Worm (Caenorhabditis elegans) whole organism, mixed stage, embryonic: ENCODE measurements around the gene snai-1.

ENCODE experiments used
- M03D4.4 ChIP-seq: sonication (generic microtip); optimal IDR thresholded peaks from 2 replicates; lab custom pipeline; 2017; ENCODE audit warnings: mild to moderate bottlenecking, missing genetic modification characterization, missing compliant biosample characterization
- bed-3 ChIP-seq: fragments of 200-800 bp; sonication (Bioruptor generic); optimal IDR thresholded peaks from 3 replicates; lab custom pipeline; 2018; ENCODE audit warnings: mild to moderate bottlenecking, missing genetic modification characterization, moderate library complexity, missing compliant biosample characterization
- blmp-1 ChIP-seq: fragments of 150-350 bp; optimal IDR thresholded peaks from 2 replicates; lab custom pipeline; 2014; ENCODE audit warnings: missing biosample characterization, missing genetic modification characterization
- ceh-39 ChIP-seq: fragments of 150-350 bp; optimal IDR thresholded peaks from 2 replicates; lab custom pipeline; 2014; ENCODE audit warnings: missing biosample characterization, missing genetic modification characterization
- ceh-43 ChIP-seq: fragments of 200-800 bp; sonication (Bioruptor generic); optimal IDR thresholded peaks from 2 replicates; lab custom pipeline; 2018; ENCODE audit warnings: mild to moderate bottlenecking, missing genetic modification characterization, moderate library complexity, missing compliant biosample characterization
- ceh-83 ChIP-seq: fragments of 200-800 bp; sonication (Bioruptor generic); optimal IDR thresholded peaks from 2 replicates; lab custom pipeline; 2018; ENCODE audit warnings: mild to moderate bottlenecking, missing genetic modification characterization, missing compliant biosample characterization
- cnd-1 ChIP-seq: fragments of 200-800 bp; sonication (Bioruptor generic); optimal IDR thresholded peaks from 2 replicates; lab custom pipeline; 2018; ENCODE audit warnings: mild to moderate bottlenecking, missing genetic modification characterization, missing compliant biosample characterization
- drap-1 ChIP-seq: fragments of 200-800 bp; sonication (Bioruptor generic); optimal IDR thresholded peaks from 3 replicates; lab custom pipeline; 2018; ENCODE audit warnings: mild to moderate bottlenecking, missing genetic modification characterization, missing compliant biosample characterization
- elt-1 ChIP-seq: sonication (generic microtip); optimal IDR thresholded peaks from 2 replicates; lab custom pipeline; 2017; ENCODE audit warnings: missing genetic modification characterization, mild to moderate bottlenecking, missing compliant biosample characterization, antibody characterized with exemption, moderate library complexity, borderline replicate concordance; ENCODE audit not compliant: insufficient read depth
- elt-3 ChIP-seq: fragments of 150-350 bp; optimal IDR thresholded peaks from 2 replicates; lab custom pipeline; 2014; ENCODE audit warnings: missing biosample characterization, missing genetic modification characterization
- flh-1 ChIP-seq: fragments of 200-800 bp; sonication (Bioruptor generic); optimal IDR thresholded peaks from 2 replicates; lab custom pipeline; 2018; ENCODE audit warnings: mild to moderate bottlenecking, missing genetic modification characterization, moderate library complexity, missing compliant biosample characterization
- ham-2 ChIP-seq: fragments of 200-800 bp; sonication (Bioruptor generic); optimal IDR thresholded peaks from 2 replicates; lab custom pipeline; 2018; ENCODE audit warnings: mild to moderate bottlenecking, missing genetic modification characterization, missing compliant biosample characterization
- hlh-1 ChIP-seq: fragments of 150-350 bp; optimal IDR thresholded peaks from 2 replicates; lab custom pipeline; 2014; ENCODE audit warnings: missing biosample characterization, missing genetic modification reagents, missing genetic modification characterization
- lin-13 ChIP-seq: fragments of 150-350 bp; optimal IDR thresholded peaks from 2 replicates; lab custom pipeline; 2014; ENCODE audit warnings: missing biosample characterization, missing genetic modification characterization
- lin-32 ChIP-seq: fragments of 200-800 bp; sonication (Bioruptor generic); optimal IDR thresholded peaks from 2 replicates; lab custom pipeline; 2018; ENCODE audit warnings: mild to moderate bottlenecking, missing genetic modification characterization, missing compliant biosample characterization
- lsy-2 ChIP-seq: fragments of 150-350 bp; optimal IDR thresholded peaks from 2 replicates; lab custom pipeline; 2014; ENCODE audit warnings: missing biosample characterization, missing genetic modification characterization
- mab-5 ChIP-seq: fragments of 150-350 bp; optimal IDR thresholded peaks from 2 replicates; lab custom pipeline; 2014; ENCODE audit warnings: missing biosample characterization, missing genetic modification characterization
- mep-1 ChIP-seq: fragments of 150-350 bp; optimal IDR thresholded peaks from 2 replicates; lab custom pipeline; 2017; ENCODE audit warnings: missing biosample characterization, missing genetic modification reagents, missing genetic modification characterization, inconsistent platforms
- mls-2 ChIP-seq: sonication (generic microtip); optimal IDR thresholded peaks from 2 replicates; lab custom pipeline; 2016; ENCODE audit warnings: mild to moderate bottlenecking, missing genetic modification characterization, moderate library complexity, missing compliant biosample characterization
- nhr-12 ChIP-seq: fragments of 150-350 bp; optimal IDR thresholded peaks from 2 replicates; lab custom pipeline; 2014; ENCODE audit warnings: missing biosample characterization, missing genetic modification characterization
- nhr-2 ChIP-seq: fragments of 150-350 bp; optimal IDR thresholded peaks from 2 replicates; lab custom pipeline; 2014; ENCODE audit warnings: missing biosample characterization, missing genetic modification characterization
- nhr-237 ChIP-seq: fragments of 150-350 bp; optimal IDR thresholded peaks from 2 replicates; lab custom pipeline; 2014; ENCODE audit warnings: missing biosample characterization, missing genetic modification characterization
- nhr-28 ChIP-seq: fragments of 150-350 bp; optimal IDR thresholded peaks from 2 replicates; lab custom pipeline; 2014; ENCODE audit warnings: missing biosample characterization, missing genetic modification characterization
- nhr-76 ChIP-seq: sonication (generic microtip); optimal IDR thresholded peaks from 2 replicates; lab custom pipeline; 2017; ENCODE audit warnings: missing biosample characterization, missing genetic modification characterization
- pha-4 ChIP-seq: fragments of 150-350 bp; optimal IDR thresholded peaks from 2 replicates; lab custom pipeline; 2018; ENCODE audit warnings: missing biosample characterization, missing genetic modification reagents, missing genetic modification characterization
- sem-2 ChIP-seq: fragments of 200-800 bp; sonication (Bioruptor generic); optimal IDR thresholded peaks from 2 replicates; lab custom pipeline; 2018; ENCODE audit warnings: mild to moderate bottlenecking, missing genetic modification characterization, missing compliant biosample characterization
- snpc-4 ChIP-seq: fragments of 150-350 bp; optimal IDR thresholded peaks from 2 replicates; lab custom pipeline; 2014; ENCODE audit warnings: missing biosample characterization, missing genetic modification characterization
- sptf-1 ChIP-seq: sonication (generic microtip); optimal IDR thresholded peaks from 2 replicates; lab custom pipeline; 2017; ENCODE audit warnings: mild to moderate bottlenecking, missing genetic modification characterization, moderate library complexity, missing compliant biosample characterization
- tbx-8 ChIP-seq: fragments of 200-800 bp; sonication (Bioruptor generic); optimal IDR thresholded peaks from 2 replicates; lab custom pipeline; 2018; ENCODE audit warnings: mild to moderate bottlenecking, missing genetic modification characterization, moderate library complexity, missing compliant biosample characterization
- unc-120 ChIP-seq: sonication (generic microtip); optimal IDR thresholded peaks from 2 replicates; lab custom pipeline; 2017; ENCODE audit warnings: missing genetic modification characterization, missing compliant biosample characterization; ENCODE audit not compliant: poor library complexity, severe bottlenecking
- unc-39 ChIP-seq: fragments of 150-350 bp; optimal IDR thresholded peaks from 2 replicates; lab custom pipeline; 2014; ENCODE audit warnings: missing biosample characterization, missing genetic modification characterization
- ztf-11 ChIP-seq: fragments of 150-350 bp; optimal IDR thresholded peaks from 2 replicates; lab custom pipeline; 2014; ENCODE audit warnings: missing biosample characterization, missing genetic modification characterization

Gene snai-1

DNA sequence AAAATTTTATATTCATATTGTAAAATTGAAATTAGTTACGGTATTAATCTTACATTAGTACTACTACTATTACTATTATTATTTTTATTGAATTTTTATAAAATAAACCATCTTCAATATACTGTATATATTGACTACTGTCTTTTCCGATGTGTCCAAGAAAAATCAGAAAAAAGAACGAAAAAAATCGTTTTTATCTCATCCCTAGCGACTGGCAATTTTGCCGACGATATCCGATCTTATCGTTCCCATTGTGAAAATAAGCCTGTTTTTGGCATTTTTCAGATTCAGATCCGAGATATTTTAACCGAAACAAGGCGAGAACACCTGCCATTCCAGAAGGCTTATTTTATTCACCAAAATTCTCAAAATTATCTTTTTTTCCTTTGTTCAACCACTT, 17.0 kb upstream of the snai-1 start, which contains the start of gene F18F11.4:
Gene F18F11.4, plus strand, starts transcription at position 301 of the 400 bp plus-strand sequence.
- TF ChIP-seq lin-13 (tag; lab: Kevin White, UChicago) (no peak), elt-1 (tag; lab: Kevin White, UChicago) (peak; percentile 50), nhr-2 (no peak)
- TF ChIP-seq, all 35 proteins: peak for 1

DNA sequence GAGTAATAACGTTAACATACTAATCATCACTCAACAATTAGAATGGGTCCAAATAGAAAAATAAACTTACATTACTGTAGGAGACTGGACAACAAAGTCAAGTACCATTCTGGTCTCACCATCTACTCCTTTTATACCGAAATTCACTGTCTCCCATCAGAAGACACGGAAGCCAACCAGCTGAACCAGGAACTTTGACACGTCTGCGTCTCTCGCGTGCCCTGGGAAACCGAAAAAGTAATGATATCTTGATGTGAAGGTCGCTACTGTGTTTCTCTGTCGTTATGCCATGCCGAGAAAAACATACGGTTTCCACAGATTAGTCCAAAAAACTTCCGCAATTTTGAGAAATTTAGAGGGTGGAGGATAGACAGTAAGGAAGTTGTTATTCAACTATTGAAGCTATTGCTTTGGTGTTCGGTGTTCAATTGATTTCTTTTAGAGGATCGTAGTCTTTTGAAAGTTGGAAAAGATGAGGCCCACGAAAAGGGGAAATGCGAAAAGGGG, 13.1 kb upstream of the snai-1 start, which contains the start of gene col-101:
Gene col-101, minus strand, starts transcription at position 457 of the 507 bp plus-strand sequence.
- TF ChIP-seq ham-2 (GFP tag; lab: Kevin White, UChicago) (no peak), nhr-2 (no peak), mep-1 (tag; lab: Kevin White, UChicago) (no peak), elt-1 (tag; lab: Kevin White, UChicago) (no peak), mab-5 (tag; lab: Kevin White, UChicago) (no peak), nhr-76 (tag; lab: Kevin White, UChicago) (no peak), ceh-83 (no peak), lsy-2 (tag; lab: Kevin White, UChicago) (no peak), lin-13 (tag; lab: Kevin White, UChicago) (no peak), ceh-39 (tag; lab: Kevin White, UChicago) (no peak)

DNA sequence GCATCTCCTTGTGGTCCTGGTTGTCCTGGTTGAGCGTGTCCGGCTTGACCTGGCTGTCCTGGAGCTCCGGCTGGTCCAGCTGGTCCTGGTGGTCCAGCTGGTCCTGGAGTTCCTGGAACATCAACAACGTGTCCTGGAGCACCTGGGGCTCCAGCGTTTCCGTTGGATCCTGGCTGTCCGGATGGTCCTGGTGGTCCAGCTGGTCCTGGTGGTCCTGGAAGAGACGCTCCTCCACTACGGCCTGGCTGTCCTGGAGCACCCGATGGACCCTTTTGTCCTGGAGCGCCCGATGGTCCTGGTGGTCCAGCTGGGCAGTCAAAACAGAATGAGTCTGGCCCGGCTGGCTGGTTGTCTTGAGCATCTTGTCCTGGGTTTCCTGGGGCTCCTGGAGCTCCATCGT, 12.1 kb upstream of the snai-1 start:
- TF ChIP-seq elt-3 (no peak), lin-32 (GFP tag; lab: Kevin White, UChicago) (no peak), M03D4.4 (no peak), lsy-2 (tag; lab: Kevin White, UChicago) (no peak), nhr-2 (no peak), elt-1 (tag; lab: Kevin White, UChicago) (no peak), ham-2 (GFP tag; lab: Kevin White, UChicago) (no peak), hlh-1 (tag; lab: Kevin White, UChicago) (no peak), unc-39 (tag; lab: Kevin White, UChicago) (no peak), mab-5 (tag; lab: Kevin White, UChicago) (no peak)
- TF ChIP-seq, all 35 proteins: peak for 0

DNA sequence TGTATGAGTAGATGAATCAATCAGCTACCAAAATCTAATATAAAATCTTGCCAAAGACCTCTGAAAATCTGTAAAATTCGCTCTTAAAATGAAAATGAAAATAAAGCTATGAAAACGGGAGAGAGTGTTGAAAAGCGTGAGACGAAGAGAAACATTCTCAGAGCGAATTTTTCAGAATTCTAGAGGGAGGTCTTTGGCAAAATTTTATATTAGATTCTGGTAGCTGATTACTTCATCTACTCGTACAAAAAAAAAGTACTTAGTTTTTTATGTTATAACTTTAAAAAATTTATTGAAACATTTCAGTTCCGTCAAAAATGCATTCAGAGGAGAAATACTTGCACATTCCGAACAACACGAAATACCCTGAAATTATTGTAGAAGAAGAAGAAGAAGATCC, 11.2 kb upstream of the snai-1 start, which contains the start of gene drl-1:
Gene drl-1, plus strand, starts transcription at position 301 of the 400 bp plus-strand sequence.
- no peak for TF ChIP-seq nhr-237 (tag; lab: Kevin White, UChicago)
- no peak for TF ChIP-seq flh-1 (GFP tag; lab: Kevin White, UChicago)
- TF ChIP-seq mab-5 (tag; lab: Kevin White, UChicago): no peak
- TF ChIP-seq elt-3: no peak
- no peak for TF ChIP-seq sem-2 (GFP tag; lab: Kevin White, UChicago)
- no peak for TF ChIP-seq ceh-39 (tag; lab: Kevin White, UChicago)
- TF ChIP-seq lin-32 (GFP tag; lab: Kevin White, UChicago): no peak
- TF ChIP-seq nhr-28 (tag; lab: Kevin White, UChicago): no peak
- no peak for TF ChIP-seq hlh-1 (tag; lab: Kevin White, UChicago)
- TF ChIP-seq drap-1 (GFP tag; lab: Kevin White, UChicago): no peak
- no peak for TF ChIP-seq lin-13 (tag; lab: Kevin White, UChicago)
- TF ChIP-seq pha-4 (tag; lab: Kevin White, UChicago): no peak
- TF ChIP-seq bed-3 (GFP tag; lab: Kevin White, UChicago): no peak
- TF ChIP-seq M03D4.4: no peak
- no peak for TF ChIP-seq sptf-1 (tag; lab: Kevin White, UChicago)
- no peak for TF ChIP-seq ceh-43 (GFP tag; lab: Kevin White, UChicago)
- TF ChIP-seq nhr-12: no peak

DNA sequence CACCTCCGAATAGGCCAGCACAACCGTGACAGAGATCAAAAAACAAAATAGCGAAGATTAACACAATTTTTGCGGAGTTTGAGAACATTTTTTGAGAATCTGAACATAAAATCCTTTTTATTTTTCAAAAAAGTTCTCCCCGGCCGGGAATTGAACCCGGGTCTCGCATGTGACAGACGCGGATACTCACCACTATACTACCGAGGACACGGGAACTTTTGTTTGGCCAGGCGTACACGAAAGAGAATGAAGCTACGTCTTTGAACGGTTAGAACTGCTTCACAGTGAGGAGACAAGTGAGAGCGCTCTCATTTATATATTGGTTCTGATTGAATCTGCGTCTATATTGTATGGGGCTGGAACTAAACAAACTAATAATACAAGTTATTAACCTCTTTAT, 9.0 kb upstream of the snai-1 start, which contains the start of gene grl-26:
Gene grl-26, minus strand, starts transcription at position 318 of the 400 bp plus-strand sequence.
- TF ChIP-seq drap-1 (GFP tag; lab: Kevin White, UChicago) (peak; percentile 66), blmp-1 (no peak), pha-4 (tag; lab: Kevin White, UChicago) (peak; percentile 3), lin-32 (GFP tag; lab: Kevin White, UChicago) (peak; percentile 67), unc-120 (peak; percentile 65), M03D4.4 (peak; percentile 59), tbx-8 (no peak), cnd-1 (tag; lab: Kevin White, UChicago) (peak; percentile 38), sem-2 (GFP tag; lab: Kevin White, UChicago) (peak; percentile 38), mls-2 (tag; lab: Kevin White, UChicago) (peak; percentile 47), ceh-83 (peak; percentile 67), unc-39 (tag; lab: Kevin White, UChicago) (no peak), snpc-4 (no peak), hlh-1 (tag; lab: Kevin White, UChicago) (peak; percentile 52), nhr-12 (no peak), nhr-2 (no peak), lin-13 (tag; lab: Kevin White, UChicago) (no peak), mab-5 (tag; lab: Kevin White, UChicago) (no peak), elt-3 (no peak), nhr-237 (tag; lab: Kevin White, UChicago) (no peak), nhr-76 (tag; lab: Kevin White, UChicago) (no peak), ceh-39 (tag; lab: Kevin White, UChicago) (no peak), bed-3 (GFP tag; lab: Kevin White, UChicago) (peak; percentile 24), mep-1 (tag; lab: Kevin White, UChicago) (peak; percentile 26), ceh-43 (GFP tag; lab: Kevin White, UChicago) (peak; percentile 10), ztf-11 (tag; lab: Kevin White, UChicago) (no peak), sptf-1 (tag; lab: Kevin White, UChicago) (peak; percentile 78)
